Fruit fly (Drosophila melanogaster): ENCODE results near the gene CG5412.

Gene CG5412

DNA sequence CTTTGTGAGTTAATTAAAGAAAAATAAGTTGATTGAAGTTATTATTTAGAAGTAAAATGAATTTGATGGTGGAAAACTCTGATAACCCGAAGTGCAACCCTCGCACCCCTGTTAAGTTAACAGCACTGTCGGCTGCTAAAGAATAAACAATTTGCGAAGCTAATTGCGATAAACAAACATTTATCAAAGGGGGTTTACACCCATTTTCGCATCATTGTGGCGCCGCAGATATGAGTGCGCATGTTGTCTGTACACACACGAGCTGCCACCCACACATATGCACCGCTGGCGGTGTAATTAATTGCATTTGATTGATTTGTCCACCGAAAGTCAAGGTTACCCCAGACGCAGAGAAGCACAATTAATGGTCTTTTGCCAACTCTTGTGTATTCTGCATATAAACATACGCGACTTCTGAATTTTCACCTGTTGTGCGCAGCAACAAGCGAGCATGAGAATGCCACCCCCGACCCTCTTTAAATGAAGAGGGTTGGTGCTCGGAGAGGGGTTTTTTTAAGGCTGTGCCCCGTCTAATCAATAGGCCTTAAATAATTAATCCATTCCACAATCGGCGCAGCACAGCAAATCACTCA lies 25.3 kb upstream of the CG5412 start (continued):
- TF ChIP-seq ftz-f1 (GFP tag; optimal IDR thresholded peaks at IDR 0.05): peak; percentile 8
- no peak for TF ChIP-seq yki (optimal IDR thresholded peaks at IDR 0.05)
- no peak for TF ChIP-seq Fer2 (tag; optimal IDR thresholded peaks at IDR 0.05)
- no peak for TF ChIP-seq Sox100B (GFP tag; optimal IDR thresholded peaks at IDR 0.05)
- peak in 1 of 2 experiments; percentile 74 for TF ChIP-seq tll (GFP tag; optimal IDR thresholded peaks at IDR 0.05)
- TF ChIP-seq CG17328 (GFP tag; IDR thresholded peaks at IDR 0.05): no peak
- peak; percentile 35 for TF ChIP-seq pita (GFP tag; optimal IDR thresholded peaks at IDR 0.05)

- no peak for TF ChIP-seq CG11093 (GFP tag; IDR thresholded peaks at IDR 0.05)
- peak; percentile 7 for TF ChIP-seq CG34376 (GFP tag; optimal IDR thresholded peaks at IDR 0.05)
- no peak for TF ChIP-seq usp (GFP tag; optimal IDR thresholded peaks at IDR 0.05)
- TF ChIP-seq CG15011 (GFP tag; optimal IDR thresholded peaks at IDR 0.05): no peak
- TF ChIP-seq CG16815 (GFP tag; optimal IDR thresholded peaks at IDR 0.05): no peak
- TF ChIP-seq sna (GFP tag; IDR thresholded peaks at IDR 0.05; ENCODE audit: partially characterized antibody): no peak
- TF ChIP-seq CG10431 (GFP tag; optimal IDR thresholded peaks at IDR 0.05): no peak
- TF ChIP-seq wdn (GFP tag; IDR thresholded peaks at IDR 0.05): no peak
- TF ChIP-seq CG12942 (GFP tag; optimal IDR thresholded peaks at IDR 0.05): no peak
- peak; percentile 10; the same call in 1 of the 2 replicates for TF ChIP-seq CG13287 (GFP tag; IDR thresholded peaks at IDR 0.05; ENCODE audit: partially characterized antibody)
- no peak for TF ChIP-seq CG7839 (tag; optimal IDR thresholded peaks at IDR 0.05)
- no peak for TF ChIP-seq CG17829 (tag; optimal IDR thresholded peaks at IDR 0.05)
- TF ChIP-seq CG4617 (GFP tag; optimal IDR thresholded peaks at IDR 0.05; ENCODE audit: borderline replicate concordance): peak; percentile 42
- peak; percentile 96 for TF ChIP-seq E2f2 (GFP tag; IDR thresholded peaks at IDR 0.05)
- TF ChIP-seq pfk (GFP tag; optimal IDR thresholded peaks at IDR 0.05): no peak
- TF ChIP-seq CG1603 (tag; optimal IDR thresholded peaks at IDR 0.05): peak; percentile 28
- no peak for TF ChIP-seq schlank (tag; optimal IDR thresholded peaks at IDR 0.05)
- no peak for TF ChIP-seq CG10274 (GFP tag; optimal IDR thresholded peaks at IDR 0.05)
- TF ChIP-seq Spps (tag; optimal IDR thresholded peaks at IDR 0.05): no peak
- TF ChIP-seq eve (GFP tag; optimal IDR thresholded peaks at IDR 0.05): peak in 1 of 2 experiments; percentile 60
- no peak for TF ChIP-seq caup (GFP tag; optimal IDR thresholded peaks at IDR 0.05; ENCODE audit: severe bottlenecking)
- no peak for TF ChIP-seq CG5180 (GFP tag; optimal IDR thresholded peaks at IDR 0.05)
- no peak for TF ChIP-seq CG7987 (GFP tag; optimal IDR thresholded peaks at IDR 0.05)
- TF ChIP-seq sr (GFP tag; IDR thresholded peaks at IDR 0.05): 0 out of 3 replicates have a peak, but pooled peaks have one; percentile 51
- TF ChIP-seq tap (tag; optimal IDR thresholded peaks at IDR 0.05): no peak
- TF ChIP-seq ssp (GFP tag; IDR thresholded peaks at IDR 0.05): no peak
- no peak for TF ChIP-seq sd (tag; optimal IDR thresholded peaks at IDR 0.05)
- no peak for TF ChIP-seq Max (GFP tag; optimal IDR thresholded peaks at IDR 0.05)
- no peak for TF ChIP-seq Aef1 (GFP tag; IDR thresholded peaks at IDR 0.05)
- no peak for TF ChIP-seq h (optimal IDR thresholded peaks at IDR 0.05)
- TF ChIP-seq Gug (GFP tag; IDR thresholded peaks at IDR 0.05): no peak
- TF ChIP-seq Scr (GFP tag; IDR thresholded peaks at IDR 0.05; ENCODE audit: partially characterized antibody): peak; percentile 37; the same call in 1 of the 2 replicates
- TF ChIP-seq CG10959 (GFP tag; IDR thresholded peaks at IDR 0.05): no peak
- no peak for TF ChIP-seq repo (GFP tag; optimal IDR thresholded peaks at IDR 0.05)
- TF ChIP-seq gro (GFP tag; optimal IDR thresholded peaks at IDR 0.05): no peak
- peak; percentile 35 for TF ChIP-seq kah (GFP tag; optimal IDR thresholded peaks at IDR 0.05)
- TF ChIP-seq bsh (GFP tag; optimal IDR thresholded peaks at IDR 0.05): no peak
- TF ChIP-seq CG6683 (GFP tag; optimal IDR thresholded peaks at IDR 0.05): no peak
- no peak for TF ChIP-seq run (tag; optimal IDR thresholded peaks at IDR 0.05)
- no peak for TF ChIP-seq CG3847 (GFP tag; IDR thresholded peaks at IDR 0.05)
- no peak for TF ChIP-seq CG6175 (GFP tag; IDR thresholded peaks at IDR 0.05)
- TF ChIP-seq Myb (GFP tag; optimal IDR thresholded peaks at IDR 0.05): no peak
Measured at dm6 chr3R:20552093-20552492, 24.8 kb upstream of the CG5412 start, which contains the start of gene Stat92E. Gene Stat92E, minus strand, starts transcription at chr3R:20552311.

All from whole organism, embryonic.